Worm (Caenorhabditis elegans): ENCODE data around the gene mex-1.
A peak's percentile ranks its signal among the peaks of the same experiment; 100 is the strongest.

Gene mex-1

ce11 chrII:11974048-11974995 is 5.9 kb downstream of the mex-1 start (continued):
- TF ChIP-seq skn-1 (tag; optimal IDR thresholded peaks at IDR 0.05): no peak
- TF ChIP-seq blmp-1 (tag; optimal IDR thresholded peaks at IDR 0.05): no peak
- no peak for TF ChIP-seq ets-5 (GFP tag; IDR thresholded peaks at IDR 0.05)
- TF ChIP-seq efl-1 (optimal IDR thresholded peaks at IDR 0.05): peak; percentile 15 to 23
- peak in 1 of 2 experiments; percentile 93 for TF ChIP-seq efl-1 (GFP tag; optimal IDR thresholded peaks at IDR 0.05 in 1 of 2)
- TF ChIP-seq lin-15B (tag; optimal IDR thresholded peaks at IDR 0.05): no peak
- no peak for TF ChIP-seq C04F5.9 (tag; optimal IDR thresholded peaks at IDR 0.05)
- no peak for TF ChIP-seq nhr-84 (tag; optimal IDR thresholded peaks at IDR 0.05)
- TF ChIP-seq C16A3.4 (tag; optimal IDR thresholded peaks at IDR 0.05): no peak
- TF ChIP-seq unc-130 (tag; optimal IDR thresholded peaks at IDR 0.05): no peak
- TF ChIP-seq unc-30 (tag; optimal IDR thresholded peaks at IDR 0.05): no peak
- TF ChIP-seq ama-1 (optimal IDR thresholded peaks at IDR 0.05): peak; percentile 66
- TF ChIP-seq aha-1 (tag; optimal IDR thresholded peaks at IDR 0.05): no peak
- no peak for TF ChIP-seq efl-3 (GFP tag; optimal IDR thresholded peaks at IDR 0.05)
- peak; percentile 51 for TF ChIP-seq snu-23 (GFP tag; optimal IDR thresholded peaks at IDR 0.05)
- no peak for TF ChIP-seq nhr-237 (tag; optimal IDR thresholded peaks at IDR 0.05)
- TF ChIP-seq nhr-28 (tag; optimal IDR thresholded peaks at IDR 0.05): no peak
- peak; percentile 3 for TF ChIP-seq zip-4 (GFP tag; optimal IDR thresholded peaks at IDR 0.05)
- TF ChIP-seq sptf-1 (tag; optimal IDR thresholded peaks at IDR 0.05): no peak

ce11 chrII:11976727-11977259 is 8.4 kb downstream of the mex-1 start:
- peak; percentile 53 for TF ChIP-seq ama-1 (optimal IDR thresholded peaks at IDR 0.05)
- peak in 1 of 3 experiments; percentile 7 for TF ChIP-seq ceh-82 (tag; optimal IDR thresholded peaks at IDR 0.05)
- TF ChIP-seq fkh-10 (GFP tag; optimal IDR thresholded peaks at IDR 0.05): no peak

ce11 chrII:11977363-11977762 is 8.9 kb downstream of the mex-1 start, which contains the start of gene Y17G7B.21:
Gene Y17G7B.21, minus strand, starts transcription at chrII:11977661.
- TF ChIP-seq nhr-77 (tag; optimal IDR thresholded peaks at IDR 0.05) (peak; percentile 6), efl-1 (optimal IDR thresholded peaks at IDR 0.05) (no peak), efl-1 (GFP tag; optimal IDR thresholded peaks at IDR 0.05 in 1 of 2) (peak in 1 of 2 experiments; percentile 91), hlh-17 (GFP tag; optimal IDR thresholded peaks at IDR 0.05; ENCODE audit: borderline replicate concordance) (peak; percentile 72), mef-2 (tag; optimal IDR thresholded peaks at IDR 0.05) (no peak), nhr-85 (tag) (peak; percentile 82), grh-1 (GFP tag; IDR thresholded peaks at IDR 0.05) (0 out of 2 replicates have a peak, but pooled peaks have one; percentile 21), F16B12.6 (tag; optimal IDR thresholded peaks at IDR 0.05) (no peak), egl-13 (tag; optimal IDR thresholded peaks at IDR 0.05) (peak; percentile 1), mab-9 (GFP tag; IDR thresholded peaks at IDR 0.05) (no peak), unc-62 (GFP tag; optimal IDR thresholded peaks at IDR 0.05) (no peak)

ce11 chrII:11978478-11978877 is 10.0 kb downstream of the mex-1 start:
- no peak for TF ChIP-seq alr-1 (tag; optimal IDR thresholded peaks at IDR 0.05; ENCODE audit: borderline replicate concordance)
- TF ChIP-seq efl-1 (optimal IDR thresholded peaks at IDR 0.05): no peak
- peak in 1 of 2 experiments; percentile 9 for TF ChIP-seq efl-1 (GFP tag; optimal IDR thresholded peaks at IDR 0.05 in 1 of 2)

ce11 chrII:11978920-11979319 is 10.5 kb downstream of the mex-1 start:
- TF ChIP-seq fkh-8 (tag; optimal IDR thresholded peaks at IDR 0.05) (no peak), nhr-85 (tag) (peak; percentile 63), skn-1 (tag; optimal IDR thresholded peaks at IDR 0.05) (no peak), egl-27 (tag; optimal IDR thresholded peaks at IDR 0.05) (no peak), efl-1 (optimal IDR thresholded peaks at IDR 0.05) (no peak), efl-1 (GFP tag; optimal IDR thresholded peaks at IDR 0.05 in 1 of 2) (peak in 1 of 2 experiments; percentile 77)
